Fruit fly (Drosophila melanogaster) whole organism, embryonic: ENCODE results near the gene CG42514.
A peak's percentile ranks its signal among the peaks of the same experiment; 100 is the strongest.

Experiments
- Abd-B ChIP-seq: fragments of 200-800 bp; sonication (Bioruptor generic); optimal IDR thresholded peaks from 2 replicates; lab custom pipeline; 2018; ENCODE audit warnings: missing biosample characterization, mild to moderate bottlenecking, missing genetic modification characterization, moderate library complexity
- Ada2b ChIP-seq: fragments of 200-800 bp; sonication (Bioruptor generic); IDR thresholded peaks from 2 replicates; pipeline ENCODE4 v1.3.6; 2022; ENCODE audit warnings: missing biosample characterization, missing genetic modification characterization
- BEAF-32 ChIP-seq: fragments of 200-800 bp; sonication (Bioruptor generic); optimal IDR thresholded peaks from 3 replicates; lab custom pipeline; 2017; ENCODE audit warnings: missing biosample characterization, missing genetic modification characterization, mild to moderate bottlenecking, moderate library complexity, missing genetic modification reagents
- CG10321 ChIP-seq: fragments of 200-800 bp; sonication (Bioruptor generic); IDR thresholded peaks from 2 replicates; pipeline ENCODE4 v1.3.6; 2022; ENCODE audit warnings: missing biosample characterization, missing genetic modification characterization
- CG10565 ChIP-seq: fragments of 200-800 bp; sonication (Bioruptor generic); optimal IDR thresholded peaks from 3 replicates; lab custom pipeline; 2016; ENCODE audit warnings: missing biosample characterization, mild to moderate bottlenecking, missing genetic modification characterization
- CG11093 ChIP-seq: fragments of 200-800 bp; sonication (Bioruptor generic); IDR thresholded peaks from 3 replicates; pipeline ENCODE4 v1.3.6; 2022; ENCODE audit warnings: missing biosample characterization, missing genetic modification characterization
- CG13775 ChIP-seq: fragments of 200-800 bp; sonication (Bioruptor generic); optimal IDR thresholded peaks from 3 replicates; lab custom pipeline; 2017; ENCODE audit warnings: missing biosample characterization, mild to moderate bottlenecking, missing genetic modification characterization
- CG14014 ChIP-seq: fragments of 200-800 bp; sonication (Bioruptor generic); IDR thresholded peaks from 2 replicates; pipeline ENCODE4 v1.3.6; 2022; ENCODE audit warnings: missing biosample characterization, missing genetic modification characterization
- CG14667 ChIP-seq: fragments of 200-800 bp; sonication (Bioruptor generic); IDR thresholded peaks from 2 replicates; pipeline ENCODE4 v1.3.6; 2022; ENCODE audit warnings: missing biosample characterization, missing genetic modification characterization
- CG16815 ChIP-seq: fragments of 200-800 bp; sonication (Bioruptor generic); optimal IDR thresholded peaks from 3 replicates; lab custom pipeline; 2017; ENCODE audit warnings: missing biosample characterization, mild to moderate bottlenecking, missing genetic modification characterization
- CG18476 ChIP-seq: fragments of 200-800 bp; sonication (Bioruptor generic); optimal IDR thresholded peaks from 2 replicates; lab custom pipeline; 2016; ENCODE audit warnings: missing biosample characterization, mild to moderate bottlenecking, missing genetic modification characterization
- CG2875 ChIP-seq: fragments of 200-800 bp; sonication (Bioruptor generic); optimal IDR thresholded peaks from 2 replicates; lab custom pipeline; 2017; ENCODE audit warnings: missing biosample characterization, mild to moderate bottlenecking, missing genetic modification characterization, missing genetic modification reagents
- CG2889 ChIP-seq: fragments of 200-800 bp; sonication (Bioruptor generic); IDR thresholded peaks from 3 replicates; pipeline ENCODE4 v1.3.6; 2022; ENCODE audit warnings: missing biosample characterization, missing genetic modification characterization
- CG32532 ChIP-seq: fragments of 200-800 bp; sonication (Bioruptor generic); IDR thresholded peaks from 2 replicates; pipeline ENCODE4 v1.3.6; 2022; ENCODE audit warnings: missing biosample characterization, missing genetic modification characterization
- CG3407 ChIP-seq: fragments of 200-800 bp; sonication (Bioruptor generic); optimal IDR thresholded peaks from 2 replicates; lab custom pipeline; 2018; ENCODE audit warnings: missing biosample characterization, mild to moderate bottlenecking, missing genetic modification characterization
- CG34224 ChIP-seq: fragments of 200-800 bp; sonication (Bioruptor generic); IDR thresholded peaks from 3 replicates; pipeline ENCODE4 v1.3.6; 2022; ENCODE audit warnings: missing biosample characterization, missing genetic modification characterization; ENCODE audit not compliant: partially characterized antibody
- CG4424 ChIP-seq: fragments of 200-800 bp; sonication (Bioruptor generic); optimal IDR thresholded peaks from 3 replicates; lab custom pipeline; 2016; ENCODE audit warnings: missing biosample characterization, missing genetic modification characterization
- CG4617 ChIP-seq: fragments of 200-800 bp; sonication (Bioruptor generic); optimal IDR thresholded peaks from 3 replicates; lab custom pipeline; 2016; ENCODE audit warnings: missing biosample characterization, missing genetic modification characterization, borderline replicate concordance
- CG4730 ChIP-seq: fragments of 200-800 bp; sonication (Bioruptor generic); IDR thresholded peaks from 2 replicates; pipeline ENCODE4 v1.3.6; 2022; ENCODE audit warnings: missing biosample characterization, missing genetic modification characterization
- CG4820 ChIP-seq: fragments of 200-800 bp; sonication (Bioruptor generic); optimal IDR thresholded peaks from 3 replicates; lab custom pipeline; 2016; ENCODE audit warnings: missing biosample characterization, missing genetic modification characterization
- CG9817 ChIP-seq: fragments of 200-800 bp; sonication (Bioruptor generic); optimal IDR thresholded peaks from 2 replicates; lab custom pipeline; 2018; ENCODE audit warnings: missing biosample characterization, mild to moderate bottlenecking, missing genetic modification characterization, moderate library complexity
- CTCF ChIP-seq: fragments of 200-800 bp; sonication (Bioruptor generic); optimal IDR thresholded peaks from 2 replicates; lab custom pipeline; 2017; ENCODE audit warnings: missing biosample characterization, mild to moderate bottlenecking, missing genetic modification characterization, moderate library complexity
- Chrac-16 ChIP-seq: fragments of 200-800 bp; sonication (Bioruptor generic); optimal IDR thresholded peaks from 3 replicates; lab custom pipeline; 2016; ENCODE audit warnings: missing biosample characterization, missing genetic modification characterization
- CkIIα-i1 ChIP-seq: fragments of 200-800 bp; sonication (Bioruptor generic); IDR thresholded peaks from 2 replicates; pipeline ENCODE4 v1.3.6; 2022; ENCODE audit warnings: missing biosample characterization, missing genetic modification characterization
- H15 ChIP-seq: fragments of 200-800 bp; sonication (Bioruptor generic); IDR thresholded peaks from 3 replicates; pipeline ENCODE4 v1.3.6; 2022; ENCODE audit warnings: missing biosample characterization, missing genetic modification characterization
- HmgZ ChIP-seq: fragments of 200-800 bp; sonication (Bioruptor generic); optimal IDR thresholded peaks from 2 replicates; lab custom pipeline; 2018; ENCODE audit warnings: missing biosample characterization, mild to moderate bottlenecking, missing genetic modification characterization
- MTF-1 ChIP-seq: fragments of 200-800 bp; sonication (Bioruptor generic); optimal IDR thresholded peaks from 2 replicates; lab custom pipeline; 2018; ENCODE audit warnings: missing biosample characterization, mild to moderate bottlenecking, missing genetic modification characterization, borderline replicate concordance
- NC2α ChIP-seq: fragments of 200-800 bp; sonication (Bioruptor generic); optimal IDR thresholded peaks from 2 replicates; lab custom pipeline; 2016; ENCODE audit warnings: missing biosample characterization, missing genetic modification characterization
- Neu2 ChIP-seq: fragments of 200-800 bp; sonication (Bioruptor generic); optimal IDR thresholded peaks from 3 replicates; lab custom pipeline; 2016; ENCODE audit warnings: missing biosample characterization, missing genetic modification characterization, borderline replicate concordance
- Poxn ChIP-seq: fragments of 200-800 bp; sonication (Bioruptor generic); IDR thresholded peaks from 2 replicates; pipeline ENCODE4 v1.3.6; 2022; ENCODE audit warnings: missing biosample characterization, missing genetic modification characterization
- Sox102F ChIP-seq: fragments of 200-800 bp; sonication (Bioruptor generic); optimal IDR thresholded peaks from 2 replicates; lab custom pipeline; 2018; ENCODE audit warnings: missing biosample characterization, mild to moderate bottlenecking, missing genetic modification characterization, moderate library complexity
- YL-1 ChIP-seq: fragments of 200-800 bp; sonication (Bioruptor generic); optimal IDR thresholded peaks from 3 replicates; lab custom pipeline; 2017; ENCODE audit warnings: missing biosample characterization, mild to moderate bottlenecking, missing genetic modification characterization
- aop ChIP-seq: fragments of 200-800 bp; sonication (Bioruptor generic); IDR thresholded peaks from 2 replicates; pipeline ENCODE4 v1.3.6; 2022; ENCODE audit warnings: missing biosample characterization, missing genetic modification characterization
- caup ChIP-seq: fragments of 200-800 bp; sonication (Bioruptor generic); optimal IDR thresholded peaks from 3 replicates; lab custom pipeline; 2017; ENCODE audit warnings: missing biosample characterization, mild to moderate bottlenecking, missing genetic modification characterization, moderate library complexity; ENCODE audit not compliant: severe bottlenecking
- chm ChIP-seq: fragments of 200-800 bp; sonication (Bioruptor generic); IDR thresholded peaks from 2 replicates; pipeline ENCODE4 v1.3.6; 2022; ENCODE audit warnings: missing biosample characterization, missing genetic modification characterization
- cwo ChIP-seq: fragments of 200-800 bp; sonication (Bioruptor generic); optimal IDR thresholded peaks from 3 replicates; lab custom pipeline; 2017; ENCODE audit warnings: missing biosample characterization, missing genetic modification characterization, mild to moderate bottlenecking, moderate library complexity, missing genetic modification reagents
- dan ChIP-seq: fragments of 200-800 bp; sonication (Bioruptor generic); IDR thresholded peaks from 2 replicates; pipeline ENCODE4 v1.3.6; 2022; ENCODE audit warnings: missing biosample characterization, missing genetic modification characterization
- fd102C ChIP-seq: fragments of 200-800 bp; sonication (Bioruptor generic); optimal IDR thresholded peaks from 2 replicates; lab custom pipeline; 2018; ENCODE audit warnings: missing biosample characterization, mild to moderate bottlenecking, missing genetic modification characterization, moderate library complexity
- gfzf ChIP-seq: fragments of 200-800 bp; sonication (Bioruptor generic); optimal IDR thresholded peaks from 2 replicates; lab custom pipeline; 2016; ENCODE audit warnings: missing biosample characterization, mild to moderate bottlenecking, missing genetic modification characterization, moderate library complexity
- inv ChIP-seq: fragments of 200-800 bp; sonication (Bioruptor generic); IDR thresholded peaks from 2 replicates; pipeline ENCODE4 v1.3.6; 2022; ENCODE audit warnings: missing biosample characterization, missing genetic modification characterization; ENCODE audit not compliant: partially characterized antibody
- jing ChIP-seq: fragments of 200-800 bp; sonication (Bioruptor generic); optimal IDR thresholded peaks from 2 replicates; lab custom pipeline; 2018; ENCODE audit warnings: missing biosample characterization, mild to moderate bottlenecking, missing genetic modification characterization
- oc ChIP-seq: fragments of 200-800 bp; sonication (Bioruptor generic); optimal IDR thresholded peaks from 2 replicates; lab custom pipeline; 2018; ENCODE audit warnings: missing biosample characterization, mild to moderate bottlenecking, missing genetic modification characterization, moderate library complexity
- pho ChIP-seq: fragments of 200-800 bp; sonication (Bioruptor generic); optimal IDR thresholded peaks from 2 replicates; lab custom pipeline; 2016; ENCODE audit warnings: missing biosample characterization, missing genetic modification characterization
- pum ChIP-seq: fragments of 200-800 bp; sonication (Bioruptor generic); optimal IDR thresholded peaks from 2 replicates; lab custom pipeline; 2016; ENCODE audit warnings: missing biosample characterization, missing genetic modification characterization
- sna ChIP-seq: fragments of 200-800 bp; sonication (Bioruptor generic); IDR thresholded peaks from 2 replicates; pipeline ENCODE4 v1.3.6; 2022; ENCODE audit warnings: missing biosample characterization, missing genetic modification characterization; ENCODE audit not compliant: partially characterized antibody
- tio ChIP-seq: fragments of 200-800 bp; sonication (Bioruptor generic); optimal IDR thresholded peaks from 2 replicates; lab custom pipeline; 2017; ENCODE audit warnings: missing biosample characterization, missing genetic modification characterization, inconsistent platforms
- trem ChIP-seq: fragments of 200-800 bp; optimal IDR thresholded peaks from 3 replicates; lab custom pipeline; 2019; ENCODE audit warnings: missing biosample characterization, mild to moderate bottlenecking, missing genetic modification characterization, moderate library complexity
- trh ChIP-seq: fragments of 200-800 bp; sonication (Bioruptor generic); optimal IDR thresholded peaks from 2 replicates; lab custom pipeline; 2016; ENCODE audit warnings: missing biosample characterization, missing genetic modification characterization
- twi ChIP-seq: fragments of 200-800 bp; optimal IDR thresholded peaks from 2 replicates; lab custom pipeline; 2019; ENCODE audit warnings: missing biosample characterization, mild to moderate bottlenecking, missing genetic modification characterization, moderate library complexity
- vnd ChIP-seq: fragments of 200-800 bp; sonication (Bioruptor generic); IDR thresholded peaks from 3 replicates; pipeline ENCODE4 v1.3.6; 2022; ENCODE audit warnings: missing biosample characterization, missing genetic modification characterization; ENCODE audit not compliant: partially characterized antibody

The CG42514 gene

dm6 chr3L:16533932-16534331 is 37.9 kb upstream of the CG42514 start (continued):
- no peak for TF ChIP-seq Neu2 (GFP tag; lab: Kevin White, UChicago)
- TF ChIP-seq YL-1 (GFP tag; lab: Kevin White, UChicago), result no peak
- no peak for TF ChIP-seq aop (GFP tag; lab: Robert Waterston, UW)
- peak; percentile 47; the same call in 1 of the 3 replicates for TF ChIP-seq CG11093 (GFP tag; lab: Robert Waterston, UW)
- peak; percentile 74 for TF ChIP-seq CG16815 (GFP tag; lab: Kevin White, UChicago)
- TF ChIP-seq CG4424 (GFP tag; lab: Kevin White, UChicago), result peak; percentile 86
- peak; percentile 51 for TF ChIP-seq trh (GFP tag; lab: Kevin White, UChicago)
- TF ChIP-seq Poxn (GFP tag; lab: Robert Waterston, UW), result 0 out of 2 replicates have a peak, but pooled peaks have one; percentile 15
- no peak for TF ChIP-seq BEAF-32 (GFP tag; lab: Kevin White, UChicago)
- TF ChIP-seq pum (GFP tag; lab: Kevin White, UChicago), result peak; percentile 71
- TF ChIP-seq CG2889 (GFP tag; lab: Robert Waterston, UW), result 0 out of 3 replicates have a peak, but pooled peaks have one; percentile 44
- TF ChIP-seq CTCF (GFP tag; lab: Kevin White, UChicago), result peak; percentile 17
- TF ChIP-seq caup, result peak; percentile 71
- TF ChIP-seq CG34224 (GFP tag; lab: Robert Waterston, UW), result no peak
- TF ChIP-seq tio (GFP tag; lab: Kevin White, UChicago), result peak; percentile 87
- TF ChIP-seq sna (GFP tag; lab: Robert Waterston, UW), result no peak
- TF ChIP-seq CG13775, result peak; percentile 79
- TF ChIP-seq fd102C (GFP tag; lab: Kevin White, UChicago), result no peak
- TF ChIP-seq NC2α, result no peak
- TF ChIP-seq oc (tag; lab: Kevin White, UChicago), result peak; percentile 58
- no peak for TF ChIP-seq dan
- peak; percentile 85 for TF ChIP-seq cwo (GFP tag; lab: Kevin White, UChicago)
- no peak for TF ChIP-seq CG10321
- peak; percentile 69 for TF ChIP-seq Ada2b (GFP tag; lab: Robert Waterston, UW)
- peak; percentile 83 for TF ChIP-seq CG4820 (GFP tag; lab: Kevin White, UChicago)
- peak; percentile 57 for TF ChIP-seq CG4730 (GFP tag; lab: Robert Waterston, UW)
- peak; percentile 60 for TF ChIP-seq CG2875
- TF ChIP-seq CG9817 (tag; lab: Kevin White, UChicago), result peak; percentile 86
- no peak; the same call in 1 of the 2 replicates for TF ChIP-seq chm (GFP tag; lab: Robert Waterston, UW)
- peak; percentile 75 for TF ChIP-seq trem (tag; lab: Kevin White, UChicago)
- peak; percentile 37 for TF ChIP-seq CG4617 (GFP tag; lab: Kevin White, UChicago)
- peak; percentile 73 for TF ChIP-seq CG3407 (GFP tag; lab: Kevin White, UChicago)
- peak; percentile 65; the same call in 1 of the 2 replicates for TF ChIP-seq CG14014
- peak; percentile 79 for TF ChIP-seq Abd-B
- TF ChIP-seq CG14667 (GFP tag; lab: Robert Waterston, UW), result peak; percentile 56; the same call in 1 of the 2 replicates
- TF ChIP-seq CG10565 (GFP tag; lab: Kevin White, UChicago), result peak; percentile 18
- TF ChIP-seq CkIIα-i1 (GFP tag; lab: Robert Waterston, UW), result no peak
- peak; percentile 73 for TF ChIP-seq Chrac-16 (GFP tag; lab: Kevin White, UChicago)
- TF ChIP-seq pho (GFP tag; lab: Kevin White, UChicago), result peak; percentile 54
- TF ChIP-seq CG32532 (GFP tag; lab: Robert Waterston, UW), result peak; percentile 55; the same call in 1 of the 2 replicates
- TF ChIP-seq twi, result peak; percentile 81
- peak; percentile 57 for TF ChIP-seq HmgZ
- TF ChIP-seq gfzf (GFP tag; lab: Kevin White, UChicago), result no peak
- TF ChIP-seq Sox102F, result peak; percentile 88
- peak; percentile 50; the same call in 1 of the 3 replicates for TF ChIP-seq H15 (GFP tag; lab: Robert Waterston, UW)
- TF ChIP-seq MTF-1 (GFP tag; lab: Kevin White, UChicago), result peak; percentile 42
- TF ChIP-seq inv (GFP tag; lab: Robert Waterston, UW), result no peak
- TF ChIP-seq vnd, result no peak
- TF ChIP-seq CG18476 (GFP tag; lab: Kevin White, UChicago), result peak; percentile 81
- peak; percentile 60 for TF ChIP-seq jing (GFP tag; lab: Kevin White, UChicago)
